Worm (Caenorhabditis elegans): ENCODE data around the gene tpp-2.

ce11 chrII:6045048-6045447 is 52.3 kb downstream of the tpp-2 start, which contains the start of gene R12C12.5:
- no peak for TF ChIP-seq lsl-1 (GFP tag; optimal IDR thresholded peaks at IDR 0.05)
- no peak for TF ChIP-seq madf-3 (GFP tag; IDR thresholded peaks at IDR 0.05)
- no peak for TF ChIP-seq K12H6.12 (tag; optimal IDR thresholded peaks at IDR 0.05)
- no peak for TF ChIP-seq nhr-80 (tag; optimal IDR thresholded peaks at IDR 0.05)
- TF ChIP-seq dpff-1 (tag; optimal IDR thresholded peaks at IDR 0.05) = no peak
- TF ChIP-seq B0019.2 (GFP tag; conservative IDR thresholded peaks at IDR 0.05) = no peak
- TF ChIP-seq pha-4 (tag; optimal IDR thresholded peaks at IDR 0.05) = no peak
- no peak for TF ChIP-seq snpc-1.1 (tag; optimal IDR thresholded peaks at IDR 0.05; ENCODE audit: insufficient read depth)
